Worm (Caenorhabditis elegans) whole organism, late embryonic: ENCODE data around the gene C24H11.1.

Experiments used
- ceh-2 ChIP-seq: sonication (generic microtip); optimal IDR thresholded peaks from 2 replicates; lab custom pipeline; 2016; ENCODE audit warnings: missing genotype, missing genetic modification characterization, missing compliant biosample characterization
- ceh-9 ChIP-seq: sonication (generic microtip); optimal IDR thresholded peaks from 2 replicates; lab custom pipeline; 2016; ENCODE audit warnings: mild to moderate bottlenecking, missing genetic modification characterization, inconsistent platforms, missing compliant biosample characterization
- dve-1 ChIP-seq: sonication (generic microtip); optimal IDR thresholded peaks from 2 replicates; lab custom pipeline; 2017; ENCODE audit warnings: antibody characterized with exemption, mild to moderate bottlenecking, missing genetic modification characterization, missing compliant biosample characterization
- elt-2 ChIP-seq: sonication (generic microtip); optimal IDR thresholded peaks from 2 replicates; lab custom pipeline; 2016; ENCODE audit warnings: missing genetic modification reagents, missing genetic modification characterization, missing compliant biosample characterization
- gmeb-2 ChIP-seq: sonication (generic microtip); optimal IDR thresholded peaks from 2 replicates; lab custom pipeline; 2016; ENCODE audit warnings: missing genetic modification characterization, inconsistent platforms, missing compliant biosample characterization
- pag-3 ChIP-seq: sonication (generic microtip); optimal IDR thresholded peaks from 2 replicates; lab custom pipeline; 2016; ENCODE audit warnings: missing compliant biosample characterization, missing genetic modification characterization, borderline replicate concordance

- TF ChIP-seq ceh-2 (tag; lab: Kevin White, UChicago) (no peak), ceh-9 (tag; lab: Kevin White, UChicago) (no peak), pag-3 (tag; lab: Kevin White, UChicago) (no peak), dve-1 (tag; lab: Kevin White, UChicago) (no peak), elt-2 (tag; lab: Kevin White, UChicago) (no peak), gmeb-2 (tag; lab: Kevin White, UChicago) (no peak)
Measured at ce11 chrIII:11824580-11824979, 37.1 kb downstream of the C24H11.1 start.
